Worm (Caenorhabditis elegans) whole organism, L3 larva: ENCODE results near the gene T08A9.13.

Experiments
- R02D3.7 ChIP-seq: fragments of 150-350 bp; optimal IDR thresholded peaks from 2 replicates; lab custom pipeline; 2014; ENCODE audit warnings: missing biosample characterization, missing genetic modification characterization
- ZK546.5 ChIP-seq: sonication (generic microtip); optimal IDR thresholded peaks from 2 replicates; lab custom pipeline; 2017; ENCODE audit warnings: missing biosample characterization, missing genetic modification characterization
- aly-2 ChIP-seq: fragments of 150-350 bp; optimal IDR thresholded peaks from 2 replicates; lab custom pipeline; 2014; ENCODE audit warnings: missing biosample characterization, missing genetic modification characterization
- ama-1 ChIP-seq: fragments of 150-350 bp; optimal IDR thresholded peaks from 2 replicates; lab custom pipeline; 2018
- ceh-16 ChIP-seq: sonication (generic microtip); optimal IDR thresholded peaks from 2 replicates; lab custom pipeline; 2017; ENCODE audit warnings: missing biosample characterization, missing genetic modification characterization
- ceh-28 ChIP-seq: fragments of 150-350 bp; optimal IDR thresholded peaks from 2 replicates; lab custom pipeline; 2014; ENCODE audit warnings: missing biosample characterization, missing genetic modification reagents, missing genetic modification characterization
- ceh-82 ChIP-seq: fragments of 150-350 bp; optimal IDR thresholded peaks from 2 replicates; lab custom pipeline; 2014; ENCODE audit warnings: missing biosample characterization, missing genetic modification characterization
- ceh-9 ChIP-seq: sonication (generic microtip); optimal IDR thresholded peaks from 2 replicates; lab custom pipeline; 2018; ENCODE audit warnings: missing biosample characterization, missing genetic modification characterization
- daf-12 ChIP-seq: fragments of 150-350 bp; optimal IDR thresholded peaks from 2 replicates; lab custom pipeline; 2014; ENCODE audit warnings: missing biosample characterization, missing genetic modification reagents, missing genetic modification characterization
- egl-27 ChIP-seq: sonication (generic microtip); optimal IDR thresholded peaks from 4 replicates; lab custom pipeline; 2017; ENCODE audit warnings: missing biosample characterization, missing genetic modification reagents, missing genetic modification characterization
- egl-5 ChIP-seq: fragments of 150-350 bp; optimal IDR thresholded peaks from 2 replicates; lab custom pipeline; 2017; ENCODE audit warnings: missing biosample characterization, missing genetic modification reagents, missing genetic modification characterization, inconsistent platforms
- elt-1 ChIP-seq: fragments of 150-350 bp; optimal IDR thresholded peaks from 2 replicates; lab custom pipeline; 2014; ENCODE audit warnings: missing biosample characterization, missing genetic modification characterization
- elt-2 ChIP-seq: sonication (generic microtip); optimal IDR thresholded peaks from 2 replicates; lab custom pipeline; 2016; ENCODE audit warnings: missing genetic modification reagents, mild to moderate bottlenecking, missing genetic modification characterization, missing compliant biosample characterization
- elt-3 ChIP-seq, 3 experiments: fragments of 150-350 bp in 1 of 3; sonication (generic microtip) in 2 of 3; optimal IDR thresholded peaks; 2 replicates in 2 of 3; 4 replicates in 1 of 3; lab custom pipeline; 2014 to 2017; ENCODE audit warnings: missing biosample characterization in 3 of 3, missing genetic modification characterization in 3 of 3
- eor-1 ChIP-seq, 2 experiments: fragments of 150-350 bp; optimal IDR thresholded peaks; 2 replicates each; lab custom pipeline; 2014 to 2018; ENCODE audit warnings: missing biosample characterization in 2 of 2, missing genetic modification characterization in 2 of 2
- fkh-10 ChIP-seq: sonication (generic microtip); optimal IDR thresholded peaks from 2 replicates; lab custom pipeline; 2017; ENCODE audit warnings: missing biosample characterization, missing genetic modification reagents, missing genetic modification characterization
- fos-1 ChIP-seq: fragments of 150-350 bp; optimal IDR thresholded peaks from 2 replicates; lab custom pipeline; 2014; ENCODE audit warnings: missing biosample characterization, missing genetic modification characterization
- hmg-11 ChIP-seq: sonication (generic microtip); optimal IDR thresholded peaks from 2 replicates; lab custom pipeline; 2016; ENCODE audit warnings: missing genetic modification characterization, missing compliant biosample characterization
- jun-1 ChIP-seq: fragments of 150-350 bp; optimal IDR thresholded peaks from 2 replicates; lab custom pipeline; 2014; ENCODE audit warnings: missing biosample characterization, missing genetic modification reagents, missing genetic modification characterization
- lin-39 ChIP-seq: fragments of 150-350 bp; optimal IDR thresholded peaks from 2 replicates; lab custom pipeline; 2018; ENCODE audit warnings: missing biosample characterization, missing genetic modification reagents, missing genetic modification characterization
- lsy-12 ChIP-seq: sonication (generic microtip); optimal IDR thresholded peaks from 2 replicates; lab custom pipeline; 2016; ENCODE audit warnings: mild to moderate bottlenecking, missing genetic modification characterization, missing compliant biosample characterization
- mdl-1 ChIP-seq: fragments of 150-350 bp; optimal IDR thresholded peaks from 2 replicates; lab custom pipeline; 2014; ENCODE audit warnings: missing biosample characterization, missing genetic modification characterization
- mml-1 ChIP-seq: fragments of 150-350 bp; sonication (generic microtip); optimal IDR thresholded peaks from 3 replicates; lab custom pipeline; 2014; ENCODE audit warnings: missing biosample characterization, missing genetic modification characterization
- nfya-1 ChIP-seq: sonication (generic microtip); optimal IDR thresholded peaks from 2 replicates; lab custom pipeline; 2017; ENCODE audit warnings: missing genetic modification characterization, mild to moderate bottlenecking, missing compliant biosample characterization, antibody characterized with exemption, moderate library complexity; ENCODE audit not compliant: insufficient read depth
- nhr-11 ChIP-seq: fragments of 150-350 bp; optimal IDR thresholded peaks from 2 replicates; lab custom pipeline; 2014; ENCODE audit warnings: missing biosample characterization, missing genetic modification characterization
- nhr-12 ChIP-seq: fragments of 150-350 bp; optimal IDR thresholded peaks from 2 replicates; lab custom pipeline; 2014; ENCODE audit warnings: missing biosample characterization, missing genetic modification characterization
- nhr-23 ChIP-seq: fragments of 150-350 bp; optimal IDR thresholded peaks from 2 replicates; lab custom pipeline; 2014; ENCODE audit warnings: missing biosample characterization, missing genetic modification reagents, missing genetic modification characterization
- nhr-237 ChIP-seq: fragments of 150-350 bp; optimal IDR thresholded peaks from 2 replicates; lab custom pipeline; 2014; ENCODE audit warnings: missing biosample characterization, missing genetic modification characterization
- nhr-25 ChIP-seq: sonication (generic microtip); optimal IDR thresholded peaks from 2 replicates; lab custom pipeline; 2017; ENCODE audit warnings: missing biosample characterization, missing genetic modification characterization
- nhr-28 ChIP-seq: fragments of 150-350 bp; optimal IDR thresholded peaks from 2 replicates; lab custom pipeline; 2014; ENCODE audit warnings: missing biosample characterization, missing genetic modification characterization
- nhr-43 ChIP-seq: sonication (generic microtip); optimal IDR thresholded peaks from 2 replicates; lab custom pipeline; 2016; ENCODE audit warnings: mild to moderate bottlenecking, missing genetic modification characterization, missing compliant biosample characterization; ENCODE audit not compliant: poor library complexity, severe bottlenecking
- nhr-67 ChIP-seq: fragments of 150-350 bp; optimal IDR thresholded peaks from 2 replicates; lab custom pipeline; 2014; ENCODE audit warnings: missing biosample characterization, missing genetic modification characterization
- nhr-76 ChIP-seq: fragments of 150-350 bp; sonication (generic microtip); optimal IDR thresholded peaks from 5 replicates; lab custom pipeline; 2014; ENCODE audit warnings: missing biosample characterization, missing genetic modification characterization
- nhr-77 ChIP-seq: fragments of 150-350 bp; optimal IDR thresholded peaks from 2 replicates; lab custom pipeline; 2014; ENCODE audit warnings: missing biosample characterization, missing genetic modification characterization
- pha-4 ChIP-seq: fragments of 150-350 bp; optimal IDR thresholded peaks from 2 replicates; lab custom pipeline; 2014; ENCODE audit warnings: missing biosample characterization, missing genetic modification reagents, missing genetic modification characterization
- pqm-1 ChIP-seq: fragments of 150-350 bp; optimal IDR thresholded peaks from 2 replicates; lab custom pipeline; 2017; ENCODE audit warnings: missing biosample characterization, missing genetic modification characterization, inconsistent platforms
- sea-2 ChIP-seq: fragments of 150-350 bp; sonication (generic microtip); optimal IDR thresholded peaks from 4 replicates; lab custom pipeline; 2014; ENCODE audit warnings: missing biosample characterization, missing genetic modification reagents, missing genetic modification characterization
- skn-1 ChIP-seq: fragments of 150-350 bp; optimal IDR thresholded peaks from 2 replicates; lab custom pipeline; 2014; ENCODE audit warnings: missing biosample characterization, missing genetic modification characterization
- snpc-4 ChIP-seq: fragments of 150-350 bp; optimal IDR thresholded peaks from 2 replicates; lab custom pipeline; 2014; ENCODE audit warnings: missing biosample characterization, missing genetic modification characterization
- tbx-2 ChIP-seq: sonication (generic microtip); optimal IDR thresholded peaks from 2 replicates; lab custom pipeline; 2016; ENCODE audit warnings: mild to moderate bottlenecking, missing genetic modification characterization, missing compliant biosample characterization
- unc-39 ChIP-seq: sonication (generic microtip); optimal IDR thresholded peaks from 4 replicates; lab custom pipeline; 2017; ENCODE audit warnings: missing biosample characterization, missing genetic modification characterization
- unc-62 ChIP-seq: fragments of 150-350 bp; sonication (generic microtip); optimal IDR thresholded peaks from 4 replicates; lab custom pipeline; 2014; ENCODE audit warnings: missing biosample characterization, missing genetic modification reagents, missing genetic modification characterization
- zag-1 ChIP-seq: fragments of 150-350 bp; optimal IDR thresholded peaks from 2 replicates; lab custom pipeline; 2014; ENCODE audit warnings: missing biosample characterization, missing genetic modification characterization
- ztf-11 ChIP-seq: fragments of 150-350 bp; optimal IDR thresholded peaks from 2 replicates; lab custom pipeline; 2014; ENCODE audit warnings: missing biosample characterization, missing genetic modification characterization

T08A9.13 gene

DNA sequence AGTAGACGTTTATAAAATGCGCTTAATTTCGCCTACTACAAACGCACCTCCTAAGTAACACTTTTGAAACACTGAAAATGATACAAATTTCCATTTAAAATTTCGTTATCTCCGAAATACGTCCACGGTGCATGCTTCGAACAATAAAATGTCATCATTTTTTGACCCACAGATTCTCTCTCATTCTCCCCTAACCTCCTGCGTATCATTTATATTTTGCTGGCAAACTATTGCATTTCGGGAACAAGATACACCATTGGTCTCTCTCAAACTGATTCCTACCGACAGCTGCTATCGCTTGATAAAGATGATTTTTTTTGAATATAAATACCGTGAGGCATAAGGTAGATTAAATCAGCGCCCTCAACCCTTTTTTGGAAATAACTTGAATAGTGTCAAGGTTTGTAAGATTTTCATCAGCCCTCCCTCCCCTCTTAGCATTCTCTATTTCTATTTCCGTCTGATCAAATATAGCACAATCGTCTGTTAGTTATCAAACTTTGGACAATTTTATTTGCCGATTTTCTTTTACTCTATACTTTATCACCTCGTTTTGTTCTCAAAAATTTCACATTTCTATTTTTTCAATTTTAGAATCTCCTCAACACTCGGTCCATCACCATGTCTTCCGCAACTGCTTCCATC is 18.8 kb upstream of the T08A9.13 start, which contains the start of gene C07D8.6 (continued):
- no peak for TF ChIP-seq eor-1 (tag; optimal IDR thresholded peaks at IDR 0.05; lab: Kevin White, UChicago)
- peak; percentile 26 for TF ChIP-seq pha-4 (tag; lab: Kevin White, UChicago)
- no peak for TF ChIP-seq ZK546.5 (tag; lab: Kevin White, UChicago)
- no peak for TF ChIP-seq daf-12 (tag; lab: Kevin White, UChicago)
- no peak for TF ChIP-seq hmg-11 (tag; lab: Kevin White, UChicago)
- TF ChIP-seq ceh-82 (tag; lab: Kevin White, UChicago), result no peak
- TF ChIP-seq skn-1 (tag; lab: Kevin White, UChicago), result peak; percentile 88
- TF ChIP-seq fkh-10 (GFP tag; lab: Kevin White, UChicago), result no peak
- no peak for TF ChIP-seq snpc-4 (tag; lab: Kevin White, UChicago)
- no peak for TF ChIP-seq unc-62 (GFP tag; lab: Kevin White, UChicago)
- no peak for TF ChIP-seq ceh-16
- TF ChIP-seq pqm-1, result peak; percentile 92
- no peak for TF ChIP-seq elt-1
- no peak for TF ChIP-seq nhr-12 (tag; lab: Kevin White, UChicago)
- no peak for TF ChIP-seq ceh-28 (tag; lab: Kevin White, UChicago)
- no peak for TF ChIP-seq tbx-2 (tag; lab: Kevin White, UChicago)
- peak; percentile 26 for TF ChIP-seq jun-1
- no peak for TF ChIP-seq egl-27 (tag; lab: Kevin White, UChicago)
- TF ChIP-seq ama-1, result no peak
- TF ChIP-seq nhr-43 (tag; lab: Kevin White, UChicago), result no peak
- no peak for TF ChIP-seq elt-3 (tag; optimal IDR thresholded peaks at IDR 0.05; lab: Kevin White, UChicago)
- TF ChIP-seq nhr-25 (tag; lab: Kevin White, UChicago), result no peak
- no peak for TF ChIP-seq nhr-67 (tag; lab: Kevin White, UChicago)

- peak; percentile 22 for TF ChIP-seq elt-1
- TF ChIP-seq pha-4 (tag; lab: Kevin White, UChicago), result peak; percentile 10
- TF ChIP-seq eor-1 (tag; optimal IDR thresholded peaks at IDR 0.05; lab: Kevin White, UChicago), result no peak
- TF ChIP-seq ZK546.5 (tag; lab: Kevin White, UChicago), result no peak
- TF ChIP-seq pqm-1, result no peak
- peak; percentile 17 for TF ChIP-seq hmg-11 (tag; lab: Kevin White, UChicago)
- TF ChIP-seq nfya-1, result peak; percentile 2
- TF ChIP-seq ceh-16, result no peak
- no peak for TF ChIP-seq fos-1 (tag; lab: Kevin White, UChicago)
- no peak for TF ChIP-seq ceh-9 (tag; lab: Kevin White, UChicago)
- no peak for TF ChIP-seq lin-39 (tag; lab: Kevin White, UChicago)
- no peak for TF ChIP-seq egl-5 (tag; lab: Kevin White, UChicago)
- no peak for TF ChIP-seq ceh-82 (tag; lab: Kevin White, UChicago)
Observed at ce11 chrX:7340394-7340793, 18.2 kb upstream of the T08A9.13 start.

DNA sequence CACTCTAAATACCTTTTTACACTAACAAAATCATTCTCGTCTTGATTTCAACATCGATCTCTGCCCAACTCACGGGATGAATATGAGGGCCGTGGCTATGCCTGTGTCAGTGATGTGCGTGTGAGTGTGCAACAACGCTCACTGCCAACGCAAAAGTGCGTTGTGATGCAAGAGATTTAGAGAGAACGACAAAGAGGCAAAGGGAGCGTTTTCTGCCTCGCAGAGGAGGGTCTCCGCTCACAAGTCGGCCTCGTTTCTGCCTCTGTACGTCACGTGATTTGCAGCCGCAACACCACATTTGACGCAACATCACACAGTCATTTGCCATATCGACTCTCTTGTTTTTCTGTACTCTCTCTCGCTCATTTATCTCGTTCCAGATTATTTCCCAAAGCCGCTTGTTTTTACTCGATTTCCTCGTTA is 12.1 kb upstream of the T08A9.13 start, which contains the start of gene epg-7:
epg-7 (plus strand) TSS at position 413 of the 423 bp plus-strand sequence.
- TF ChIP-seq lsy-12 (tag; lab: Kevin White, UChicago), result peak; percentile 90
- no peak for TF ChIP-seq ceh-9 (tag; lab: Kevin White, UChicago)
- peak; percentile 93 for TF ChIP-seq pha-4 (tag; lab: Kevin White, UChicago)
- TF ChIP-seq nhr-77, result no peak
- TF ChIP-seq tbx-2 (tag; lab: Kevin White, UChicago), result peak; percentile 91
- peak; percentile 98 for TF ChIP-seq nhr-23 (tag; lab: Kevin White, UChicago)
- TF ChIP-seq aly-2 (tag; lab: Kevin White, UChicago), result no peak
- no peak for TF ChIP-seq ztf-11
- no peak for TF ChIP-seq nhr-67 (tag; lab: Kevin White, UChicago)
- no peak for TF ChIP-seq unc-39 (tag; lab: Kevin White, UChicago)
- peak; percentile 82 for TF ChIP-seq nhr-11 (tag; lab: Kevin White, UChicago)
- no peak for TF ChIP-seq ceh-82 (tag; lab: Kevin White, UChicago)
- peak; percentile 96 for TF ChIP-seq egl-5 (tag; lab: Kevin White, UChicago)
- peak; percentile 63 for TF ChIP-seq R02D3.7 (tag; lab: Kevin White, UChicago)
- peak; percentile 96 for TF ChIP-seq jun-1
- TF ChIP-seq eor-1 (tag; optimal IDR thresholded peaks at IDR 0.05; lab: Kevin White, UChicago), result no peak
- TF ChIP-seq fos-1 (tag; lab: Kevin White, UChicago), result peak; percentile 9
- TF ChIP-seq daf-12 (tag; lab: Kevin White, UChicago), result no peak
- peak; percentile 56 for TF ChIP-seq unc-62 (GFP tag; lab: Kevin White, UChicago)
- peak; percentile 15 for TF ChIP-seq zag-1
- TF ChIP-seq nhr-76, result peak; percentile 60
- TF ChIP-seq ama-1, result peak; percentile 57
- TF ChIP-seq nhr-43 (tag; lab: Kevin White, UChicago), result peak; percentile 92
- peak; percentile 66 for TF ChIP-seq snpc-4 (tag; lab: Kevin White, UChicago)
- peak; percentile 83 for TF ChIP-seq ceh-28 (tag; lab: Kevin White, UChicago)
- peak; percentile 77 for TF ChIP-seq mdl-1 (tag; lab: Kevin White, UChicago)
- TF ChIP-seq hmg-11 (tag; lab: Kevin White, UChicago), result peak; percentile 100
- no peak for TF ChIP-seq ceh-16
- no peak for TF ChIP-seq sea-2
- TF ChIP-seq nhr-237 (tag; lab: Kevin White, UChicago), result no peak
- peak; percentile 70 for TF ChIP-seq skn-1 (tag; lab: Kevin White, UChicago)
- peak in 1 of 3 experiments; percentile 69 for TF ChIP-seq elt-3 (tag; optimal IDR thresholded peaks at IDR 0.05; lab: Kevin White, UChicago)
- TF ChIP-seq ZK546.5 (tag; lab: Kevin White, UChicago), result no peak
- peak; percentile 85 for TF ChIP-seq elt-2
- TF ChIP-seq nhr-28 (tag; lab: Kevin White, UChicago), result no peak
- TF ChIP-seq nhr-25 (tag; lab: Kevin White, UChicago), result peak; percentile 96
- peak; percentile 54 for TF ChIP-seq pqm-1
- peak; percentile 82 for TF ChIP-seq mml-1 (tag; lab: Kevin White, UChicago)
- peak; percentile 95 for TF ChIP-seq nfya-1
